Fruit fly (Drosophila melanogaster): ENCODE results near the gene CG13312.
A peak's percentile ranks its signal among the peaks of the same experiment; 100 is the strongest.

Gene CG13312

dm6 chr3L:8823730-8824374, 16.8 kb upstream of the CG13312 start (continued):
- TF ChIP-seq CG8281 (tag; optimal IDR thresholded peaks at IDR 0.05) (no peak), CG14014 (GFP tag; IDR thresholded peaks at IDR 0.05) (0 out of 2 replicates have a peak, but pooled peaks have one; percentile 22), hb (GFP tag; IDR thresholded peaks at IDR 0.05; ENCODE audit: partially characterized antibody) (no peak), CG43689 (GFP tag; IDR thresholded peaks at IDR 0.05) (no peak), CG8089 (GFP tag; optimal IDR thresholded peaks at IDR 0.05) (peak; percentile 27), kah (GFP tag; optimal IDR thresholded peaks at IDR 0.05) (no peak), CG12104 (GFP tag; optimal IDR thresholded peaks at IDR 0.05) (no peak), CG31224 (GFP tag; IDR thresholded peaks at IDR 0.05) (no peak), Jarid2 (GFP tag; optimal IDR thresholded peaks at IDR 0.05) (no peak), CG11093 (GFP tag; IDR thresholded peaks at IDR 0.05) (peak; percentile 64; the same call in 2 of the 3 replicates), Poxn (GFP tag; IDR thresholded peaks at IDR 0.05) (no peak), CG14965 (GFP tag; optimal IDR thresholded peaks at IDR 0.05; ENCODE audit: borderline replicate concordance) (no peak), trem (tag; optimal IDR thresholded peaks at IDR 0.05) (peak; percentile 16), CG13424 (tag; optimal IDR thresholded peaks at IDR 0.05) (peak; percentile 53), Scr (GFP tag; IDR thresholded peaks at IDR 0.05; ENCODE audit: partially characterized antibody) (no peak), sens (GFP tag) (peak; percentile 87), ken (GFP tag; IDR thresholded peaks at IDR 0.05) (peak; percentile 67; the same call in 2 of the 3 replicates), CG7357 (GFP tag; IDR thresholded peaks at IDR 0.05) (peak; percentile 39; the same call in 1 of the 3 replicates), ro (GFP tag; IDR thresholded peaks at IDR 0.05) (peak; percentile 35; the same call in 1 of the 2 replicates), twi (tag; optimal IDR thresholded peaks at IDR 0.05) (peak; percentile 11), Oli (tag; optimal IDR thresholded peaks at IDR 0.05) (peak; percentile 64), Tbp (GFP tag; optimal IDR thresholded peaks at IDR 0.05) (no peak), vvl (GFP tag; IDR thresholded peaks at IDR 0.05) (peak; percentile 55), disco-r (GFP tag; optimal IDR thresholded peaks at IDR 0.05) (no peak), CG15601 (tag; optimal IDR thresholded peaks at IDR 0.05) (peak; percentile 37), gfzf (GFP tag; optimal IDR thresholded peaks at IDR 0.05) (no peak), Fer3 (tag; optimal IDR thresholded peaks at IDR 0.05) (peak; percentile 3), nom (GFP tag; optimal IDR thresholded peaks at IDR 0.05) (peak; percentile 39), gem (tag; optimal IDR thresholded peaks at IDR 0.05) (peak; percentile 55), scrt (GFP tag; optimal IDR thresholded peaks at IDR 0.05) (no peak), dmrt99B (tag; optimal IDR thresholded peaks at IDR 0.05) (peak; percentile 75), CG2889 (GFP tag; IDR thresholded peaks at IDR 0.05) (0 out of 3 replicates have a peak, but pooled peaks have one; percentile 51), jumu (GFP tag; optimal IDR thresholded peaks at IDR 0.05) (peak; percentile 7), CG4282 (GFP tag; optimal IDR thresholded peaks at IDR 0.05) (no peak), sd (tag; optimal IDR thresholded peaks at IDR 0.05) (no peak), CG9609 (GFP tag; optimal IDR thresholded peaks at IDR 0.05) (no peak), CG33557 (GFP tag; optimal IDR thresholded peaks at IDR 0.05) (no peak), CG12236 (GFP tag; optimal IDR thresholded peaks at IDR 0.05) (no peak), ap (GFP tag; IDR thresholded peaks at IDR 0.05) (no peak), CG11560 (tag; IDR thresholded peaks at IDR 0.05) (no peak), tap (tag; optimal IDR thresholded peaks at IDR 0.05) (peak; percentile 3), nau (GFP tag; optimal IDR thresholded peaks at IDR 0.05) (no peak), sug (tag; optimal IDR thresholded peaks at IDR 0.05) (no peak), CG17829 (tag; optimal IDR thresholded peaks at IDR 0.05) (peak; percentile 48), CG1024 (GFP tag; IDR thresholded peaks at IDR 0.05) (0 out of 2 replicates have a peak, but pooled peaks have one; percentile 18), z (GFP tag; IDR thresholded peaks at IDR 0.05) (peak; percentile 43; the same call in 1 of the 3 replicates), CG10654 (GFP tag; optimal IDR thresholded peaks at IDR 0.05) (no peak), D (optimal IDR thresholded peaks at IDR 0.05) (no peak), D (GFP tag; optimal IDR thresholded peaks at IDR 0.05) (peak; percentile 45), Ssrp (tag; optimal IDR thresholded peaks at IDR 0.05) (peak; percentile 57)
